Fruit fly (Drosophila melanogaster) whole organism, embryonic: ENCODE measurements around the gene IFT43.

Source experiments
- CG12659 ChIP-seq: fragments of 200-800 bp; sonication (Bioruptor generic); optimal IDR thresholded peaks from 3 replicates; lab custom pipeline; 2017; ENCODE audit warnings: mild to moderate bottlenecking, missing biosample characterization, missing genetic modification reagents, missing genetic modification characterization
- CG18476 ChIP-seq: fragments of 200-800 bp; sonication (Bioruptor generic); optimal IDR thresholded peaks from 2 replicates; lab custom pipeline; 2016; ENCODE audit warnings: missing biosample characterization, mild to moderate bottlenecking, missing genetic modification characterization
- CG8281 ChIP-seq: fragments of 200-800 bp; sonication (Bioruptor generic); optimal IDR thresholded peaks from 2 replicates; lab custom pipeline; 2018; ENCODE audit warnings: missing biosample characterization, mild to moderate bottlenecking, missing genetic modification characterization, moderate library complexity
- Deaf1 ChIP-seq: fragments of 200-800 bp; optimal IDR thresholded peaks from 3 replicates; lab custom pipeline; 2019; ENCODE audit warnings: missing biosample characterization, mild to moderate bottlenecking, missing genetic modification characterization, moderate library complexity
- Jarid2 ChIP-seq: fragments of 200-800 bp; sonication (Bioruptor generic); optimal IDR thresholded peaks from 3 replicates; lab custom pipeline; 2017; ENCODE audit warnings: mild to moderate bottlenecking, missing biosample characterization, missing genetic modification reagents, missing genetic modification characterization
- Nf-YB ChIP-seq: fragments of 200-800 bp; sonication (Bioruptor generic); optimal IDR thresholded peaks from 3 replicates; lab custom pipeline; 2019; ENCODE audit warnings: missing biosample characterization, mild to moderate bottlenecking, missing genetic modification characterization, moderate library complexity
- Sox102F ChIP-seq: fragments of 200-800 bp; sonication (Bioruptor generic); optimal IDR thresholded peaks from 2 replicates; lab custom pipeline; 2018; ENCODE audit warnings: missing biosample characterization, mild to moderate bottlenecking, missing genetic modification characterization, moderate library complexity
- Sry-β ChIP-seq: fragments of 200-800 bp; sonication (Bioruptor generic); optimal IDR thresholded peaks from 2 replicates; lab custom pipeline; 2018; ENCODE audit warnings: missing biosample characterization, mild to moderate bottlenecking, missing genetic modification characterization, moderate library complexity
- bcd ChIP-seq: fragments of 200-800 bp; sonication (Bioruptor generic); optimal IDR thresholded peaks from 2 replicates; lab custom pipeline; 2017; ENCODE audit warnings: missing biosample characterization, mild to moderate bottlenecking, missing genetic modification characterization
- jumu ChIP-seq: fragments of 200-800 bp; sonication (Bioruptor generic); optimal IDR thresholded peaks from 3 replicates; lab custom pipeline; 2016; ENCODE audit warnings: missing biosample characterization, missing genetic modification characterization
- kni ChIP-seq: fragments of 200-800 bp; sonication (Bioruptor generic); optimal IDR thresholded peaks from 3 replicates; lab custom pipeline; 2017; ENCODE audit warnings: mild to moderate bottlenecking, missing biosample characterization, missing genetic modification reagents, missing genetic modification characterization
- otp ChIP-seq: fragments of 200-800 bp; sonication (Bioruptor generic); IDR thresholded peaks from 3 replicates; pipeline ENCODE4, ENCODE4 v1.3.6; 2022; ENCODE audit warnings: missing biosample characterization, missing genetic modification characterization
- usp ChIP-seq: fragments of >200 bp; optimal IDR thresholded peaks from 2 replicates; lab custom pipeline; 2017; ENCODE audit warnings: missing biosample characterization, missing genetic modification characterization

DNA sequence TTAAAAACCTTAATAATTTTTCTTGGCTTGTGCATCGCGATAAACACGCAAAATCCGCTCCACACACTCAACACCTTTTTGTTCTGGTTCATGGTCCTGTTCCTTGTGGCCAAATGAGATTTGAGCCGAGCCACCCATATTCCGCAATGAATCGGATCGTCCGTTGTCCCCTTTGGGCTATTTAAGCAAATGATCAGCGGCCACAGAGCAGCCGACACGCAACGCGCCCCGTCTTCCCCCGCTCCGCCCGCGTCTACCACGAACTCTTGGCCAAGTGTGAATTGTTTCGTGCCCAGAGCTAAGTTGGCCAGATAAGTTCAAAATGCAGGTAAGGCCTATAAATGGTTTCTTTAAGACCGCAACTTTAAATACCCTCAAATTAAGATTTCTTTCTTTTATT lies 43.7 kb downstream of the IFT43 start:
- TF ChIP-seq Deaf1 (no peak), Sry-β (GFP tag; lab: Kevin White, UChicago) (no peak), CG18476 (GFP tag; lab: Kevin White, UChicago) (no peak), Sox102F (GFP tag; lab: Kevin White, UChicago) (no peak), Nf-YB (GFP tag; lab: Kevin White, UChicago) (no peak), CG12659 (GFP tag; lab: Kevin White, UChicago) (no peak), CG8281 (tag; lab: Kevin White, UChicago) (no peak), otp (GFP tag; lab: Robert Waterston, UW) (no peak), Jarid2 (GFP tag; lab: Kevin White, UChicago) (no peak), bcd (GFP tag; lab: Kevin White, UChicago) (no peak), usp (GFP tag; lab: Kevin White, UChicago) (no peak), kni (GFP tag; lab: Kevin White, UChicago) (no peak), jumu (GFP tag; lab: Kevin White, UChicago) (no peak)
